Worm (Caenorhabditis elegans): ENCODE data around the gene C34D1.4.

DNA sequence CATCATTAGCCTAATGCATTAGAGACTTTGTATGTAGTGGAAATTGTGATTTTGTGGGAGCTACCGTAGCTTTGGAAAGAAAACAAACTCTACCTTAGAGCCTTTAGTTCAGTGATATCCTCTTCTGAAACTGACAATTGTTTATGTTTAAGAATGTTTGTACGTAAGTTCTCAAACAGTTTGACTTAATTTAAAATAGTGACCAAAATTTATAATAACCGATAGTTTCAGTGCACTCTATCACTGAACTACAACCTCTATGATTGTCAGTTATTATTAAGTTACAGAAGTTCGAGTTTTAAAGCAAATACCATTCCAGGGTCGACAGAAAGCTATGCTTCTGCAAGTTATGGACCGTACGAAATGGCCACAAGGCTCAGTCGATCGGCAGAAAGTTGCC lies 49.5 kb upstream of the C34D1.4 start, which contains the start of gene C50B6.1:
- no peak for TF ChIP-seq ztf-11 (tag; optimal IDR thresholded peaks at IDR 0.05)
- TF ChIP-seq Y55F3AM.14 (GFP tag; optimal IDR thresholded peaks at IDR 0.05): no peak
- no peak for TF ChIP-seq elt-3 (tag; optimal IDR thresholded peaks at IDR 0.05)
- TF ChIP-seq ceh-82 (tag; optimal IDR thresholded peaks at IDR 0.05): no peak
- no peak for TF ChIP-seq ceh-16 (tag; optimal IDR thresholded peaks at IDR 0.05)
- no peak for TF ChIP-seq ztf-4 (tag; optimal IDR thresholded peaks at IDR 0.05)
- no peak for TF ChIP-seq ama-1 (optimal IDR thresholded peaks at IDR 0.05)
- no peak for TF ChIP-seq nhr-10 (tag; optimal IDR thresholded peaks at IDR 0.05)
- no peak for TF ChIP-seq snpc-4 (tag; optimal IDR thresholded peaks at IDR 0.05)
- TF ChIP-seq nhr-25 (tag; optimal IDR thresholded peaks at IDR 0.05): no peak
- TF ChIP-seq unc-62 (GFP tag; optimal IDR thresholded peaks at IDR 0.05): no peak
- TF ChIP-seq nhr-23 (tag; optimal IDR thresholded peaks at IDR 0.05): no peak

Data from whole organism, L2 larva.